Fruit fly (Drosophila melanogaster) Kc167 (cell line): ENCODE measurements around the gene CAH16.

Experiments used
- h ChIP-seq: fragments of >200 bp; optimal IDR thresholded peaks from 3 replicates; lab custom pipeline; 2018; ENCODE audit warnings: missing external identifiers
- insv ChIP-seq: fragments of >200 bp; optimal IDR thresholded peaks from 3 replicates; lab custom pipeline; 2018; ENCODE audit warnings: missing external identifiers
- psq ChIP-seq: fragments of >200 bp; optimal IDR thresholded peaks from 2 replicates; lab custom pipeline; 2017; ENCODE audit warnings: missing external identifiers

DNA sequence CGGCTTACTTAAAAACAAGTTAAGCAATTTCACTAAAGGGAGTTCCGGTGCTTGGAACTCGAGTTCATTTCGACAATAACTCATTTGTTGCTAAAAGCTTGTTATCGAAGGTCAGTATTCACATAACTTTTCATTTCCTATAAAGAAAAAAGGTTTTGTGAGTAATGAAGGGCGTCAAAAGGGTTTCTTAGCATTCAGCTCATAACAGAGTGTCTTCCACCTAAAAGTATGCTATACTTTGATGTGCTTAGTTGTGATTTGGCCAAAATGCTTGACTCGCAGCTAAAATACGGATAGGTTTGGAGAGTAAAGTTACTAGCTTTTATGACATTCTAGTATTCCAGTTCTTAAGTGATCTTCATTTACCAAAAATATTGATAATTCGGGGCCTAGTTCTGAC, 3.9 kb downstream of the CAH16 start:
- TF ChIP-seq psq (no peak), h (lab: Kevin White, UChicago) (no peak), insv (lab: Kevin White, UChicago) (no peak)
